Fruit fly (Drosophila melanogaster) whole organism, prepupa: ENCODE measurements around the gene nAChRalpha5.

Experiments
- CG10631 ChIP-seq: fragments of 200-800 bp; sonication (Bioruptor generic); optimal IDR thresholded peaks from 2 replicates; lab custom pipeline; 2016; ENCODE audit warnings: missing biosample characterization, missing genetic modification characterization
- CG10669 ChIP-seq: fragments of 200-800 bp; sonication (Bioruptor generic); optimal IDR thresholded peaks from 3 replicates; lab custom pipeline; 2018; ENCODE audit warnings: missing biosample characterization, mild to moderate bottlenecking, missing genetic modification characterization, moderate library complexity
- CG11294 ChIP-seq: fragments of 200-800 bp; sonication (Bioruptor generic); IDR thresholded peaks from 2 replicates; pipeline ENCODE4 v1.3.6; 2022; ENCODE audit warnings: missing biosample characterization, missing genetic modification characterization
- CG11762 ChIP-seq: fragments of 200-800 bp; sonication (Bioruptor generic); optimal IDR thresholded peaks from 3 replicates; lab custom pipeline; 2016; ENCODE audit warnings: missing biosample characterization, missing genetic modification characterization; ENCODE audit not compliant: insufficient read depth
- CG11902 ChIP-seq: fragments of 200-800 bp; sonication (Bioruptor generic); optimal IDR thresholded peaks from 3 replicates; lab custom pipeline; 2016; ENCODE audit warnings: missing biosample characterization, missing genetic modification characterization
- CG15336 ChIP-seq: fragments of 200-800 bp; sonication (Bioruptor generic); IDR thresholded peaks from 2 replicates; pipeline ENCODE4 v1.3.6; 2022; ENCODE audit warnings: missing biosample characterization, missing genetic modification characterization
- CG1621 ChIP-seq: fragments of 200-800 bp; sonication (Bioruptor generic); optimal IDR thresholded peaks from 3 replicates; lab custom pipeline; 2018; ENCODE audit warnings: missing biosample characterization, mild to moderate bottlenecking, missing genetic modification characterization
- CG16779 ChIP-seq: fragments of 200-800 bp; sonication (Bioruptor generic); optimal IDR thresholded peaks from 3 replicates; lab custom pipeline; 2017; ENCODE audit warnings: missing biosample characterization, mild to moderate bottlenecking, missing genetic modification characterization
- CG3032 ChIP-seq: fragments of 200-800 bp; optimal IDR thresholded peaks from 2 replicates; lab custom pipeline; 2019; ENCODE audit warnings: missing biosample characterization, mild to moderate bottlenecking, missing genetic modification characterization, moderate library complexity
- CG31627 ChIP-seq: fragments of 200-800 bp; sonication (Bioruptor generic); optimal IDR thresholded peaks from 3 replicates; lab custom pipeline; 2016; ENCODE audit warnings: missing biosample characterization, missing genetic modification characterization
- CG32006 ChIP-seq: fragments of 200-800 bp; sonication (Bioruptor generic); optimal IDR thresholded peaks from 3 replicates; lab custom pipeline; 2017; ENCODE audit warnings: missing biosample characterization, mild to moderate bottlenecking, missing genetic modification characterization
- CG34406 ChIP-seq: fragments of 200-800 bp; sonication (Bioruptor generic); optimal IDR thresholded peaks from 3 replicates; lab custom pipeline; 2016; ENCODE audit warnings: missing biosample characterization, missing genetic modification characterization
- CG3919 ChIP-seq: fragments of 200-800 bp; sonication (Bioruptor generic); optimal IDR thresholded peaks from 3 replicates; lab custom pipeline; 2016; ENCODE audit warnings: missing biosample characterization, missing genetic modification characterization
- CG4318 ChIP-seq: fragments of 200-800 bp; sonication (Bioruptor generic); optimal IDR thresholded peaks from 3 replicates; lab custom pipeline; 2017; ENCODE audit warnings: missing biosample characterization, mild to moderate bottlenecking, missing genetic modification characterization
- CG6276 ChIP-seq: fragments of 200-800 bp; sonication (Bioruptor generic); optimal IDR thresholded peaks from 2 replicates; lab custom pipeline; 2017; ENCODE audit warnings: missing biosample characterization, mild to moderate bottlenecking, missing genetic modification characterization
- CG6808 ChIP-seq: fragments of 200-800 bp; sonication (Bioruptor generic); optimal IDR thresholded peaks from 3 replicates; lab custom pipeline; 2017; ENCODE audit warnings: missing biosample characterization, missing genetic modification characterization, mild to moderate bottlenecking, moderate library complexity, missing genetic modification reagents
- CG7368 ChIP-seq: fragments of 200-800 bp; sonication (Bioruptor generic); optimal IDR thresholded peaks from 3 replicates; lab custom pipeline; 2016; ENCODE audit warnings: missing biosample characterization, missing genetic modification characterization
- CG8119 ChIP-seq: fragments of 200-800 bp; sonication (Bioruptor generic); IDR thresholded peaks from 3 replicates; pipeline ENCODE4 v1.3.6; 2022; ENCODE audit warnings: missing biosample characterization, missing genetic modification characterization
- CG8319 ChIP-seq: fragments of 200-800 bp; sonication (Bioruptor generic); optimal IDR thresholded peaks from 3 replicates; lab custom pipeline; 2016; ENCODE audit warnings: missing biosample characterization, missing genetic modification characterization
- CG8632 ChIP-seq: fragments of 200-800 bp; sonication (Bioruptor generic); optimal IDR thresholded peaks from 3 replicates; lab custom pipeline; 2016; ENCODE audit warnings: missing biosample characterization, missing genetic modification characterization
- CG9139 ChIP-seq: fragments of 200-800 bp; sonication (Bioruptor generic); optimal IDR thresholded peaks from 3 replicates; lab custom pipeline; 2017; ENCODE audit warnings: missing biosample characterization, mild to moderate bottlenecking, missing genetic modification characterization
- Eip75B ChIP-seq: fragments of 200-800 bp; sonication (Bioruptor generic); optimal IDR thresholded peaks from 3 replicates; lab custom pipeline; 2016; ENCODE audit warnings: missing biosample characterization, missing genetic modification characterization
- Eip93F ChIP-seq: fragments of 200-800 bp; sonication (Bioruptor generic); optimal IDR thresholded peaks from 2 replicates; lab custom pipeline; 2016; ENCODE audit warnings: missing biosample characterization, mild to moderate bottlenecking, missing genetic modification characterization
- Ets21C ChIP-seq: fragments of 200-800 bp; sonication (Bioruptor generic); optimal IDR thresholded peaks from 3 replicates; lab custom pipeline; 2016; ENCODE audit warnings: missing biosample characterization, missing genetic modification characterization
- Ets96B ChIP-seq: fragments of 200-800 bp; optimal IDR thresholded peaks from 2 replicates; lab custom pipeline; 2019; ENCODE audit warnings: missing biosample characterization, mild to moderate bottlenecking, missing genetic modification characterization, moderate library complexity
- Gug ChIP-seq: fragments of 200-800 bp; sonication (Bioruptor generic); IDR thresholded peaks from 2 replicates; pipeline ENCODE4 v1.3.6; 2022; ENCODE audit warnings: missing biosample characterization, missing genetic modification characterization
- Hr39 ChIP-seq: fragments of 200-800 bp; sonication (Bioruptor generic); optimal IDR thresholded peaks from 2 replicates; lab custom pipeline; 2016; ENCODE audit warnings: missing biosample characterization, missing genetic modification characterization
- Hr4 ChIP-seq: fragments of 200-800 bp; sonication (Bioruptor generic); optimal IDR thresholded peaks from 3 replicates; lab custom pipeline; 2016; ENCODE audit warnings: missing biosample characterization, missing genetic modification characterization
- Lpt ChIP-seq: fragments of 200-800 bp; sonication (Bioruptor generic); optimal IDR thresholded peaks from 3 replicates; lab custom pipeline; 2016; ENCODE audit warnings: missing biosample characterization, missing genetic modification characterization
- Met ChIP-seq: fragments of 200-800 bp; sonication (Bioruptor generic); optimal IDR thresholded peaks from 3 replicates; lab custom pipeline; 2016; ENCODE audit warnings: missing biosample characterization, missing genetic modification characterization
- OdsH ChIP-seq: fragments of 200-800 bp; sonication (Bioruptor generic); optimal IDR thresholded peaks from 3 replicates; lab custom pipeline; 2016; ENCODE audit warnings: missing biosample characterization, missing genetic modification characterization
- Smox ChIP-seq: fragments of 200-800 bp; sonication (Bioruptor generic); optimal IDR thresholded peaks from 3 replicates; lab custom pipeline; 2016; ENCODE audit warnings: missing biosample characterization, missing genetic modification characterization
- achi ChIP-seq: fragments of 200-800 bp; sonication (Bioruptor generic); optimal IDR thresholded peaks from 3 replicates; lab custom pipeline; 2016; ENCODE audit warnings: missing biosample characterization, missing genetic modification characterization
- acj6 ChIP-seq: fragments of 200-800 bp; sonication (Bioruptor generic); optimal IDR thresholded peaks from 3 replicates; lab custom pipeline; 2016; ENCODE audit warnings: missing biosample characterization, missing genetic modification characterization
- cyc ChIP-seq: fragments of 200-800 bp; sonication (Bioruptor generic); optimal IDR thresholded peaks from 3 replicates; lab custom pipeline; 2016; ENCODE audit warnings: missing biosample characterization, missing genetic modification characterization
- dsx ChIP-seq: fragments of 200-800 bp; optimal IDR thresholded peaks from 3 replicates; lab custom pipeline; 2019; ENCODE audit warnings: missing biosample characterization, mild to moderate bottlenecking, missing genetic modification characterization, moderate library complexity; ENCODE audit not compliant: poor library complexity, severe bottlenecking
- eg ChIP-seq: fragments of 200-800 bp; sonication (Bioruptor generic); IDR thresholded peaks from 3 replicates; pipeline ENCODE4 v1.3.6; 2022; ENCODE audit warnings: missing biosample characterization, missing genetic modification characterization
- esn ChIP-seq: fragments of 200-800 bp; sonication (Bioruptor generic); optimal IDR thresholded peaks from 2 replicates; lab custom pipeline; 2016; ENCODE audit warnings: missing biosample characterization, mild to moderate bottlenecking, missing genetic modification characterization, moderate library complexity
- fd59A ChIP-seq: fragments of 200-800 bp; sonication (Bioruptor generic); optimal IDR thresholded peaks from 2 replicates; lab custom pipeline; 2017; ENCODE audit warnings: missing biosample characterization, mild to moderate bottlenecking, missing genetic modification characterization, missing genetic modification reagents
- fd85E ChIP-seq: fragments of 200-800 bp; sonication (Bioruptor generic); optimal IDR thresholded peaks from 3 replicates; lab custom pipeline; 2016; ENCODE audit warnings: missing biosample characterization, missing genetic modification characterization
- lz ChIP-seq: fragments of 200-800 bp; sonication (Bioruptor generic); optimal IDR thresholded peaks from 3 replicates; lab custom pipeline; 2016; ENCODE audit warnings: missing biosample characterization, missing genetic modification characterization
- pdm3 ChIP-seq: fragments of 200-800 bp; sonication (Bioruptor generic); optimal IDR thresholded peaks from 3 replicates; lab custom pipeline; 2016; ENCODE audit warnings: missing biosample characterization, missing genetic modification characterization
- salr ChIP-seq, 2 experiments: fragments of 200-800 bp; sonication (Bioruptor generic); optimal IDR thresholded peaks; 3 replicates each; lab custom pipeline; 2016 to 2018; ENCODE audit warnings: missing biosample characterization in 2 of 2, missing genetic modification characterization in 2 of 2, mild to moderate bottlenecking in 1 of 2
- spab ChIP-seq: fragments of 200-800 bp; sonication (Bioruptor generic); optimal IDR thresholded peaks from 2 replicates; lab custom pipeline; 2017; ENCODE audit warnings: missing biosample characterization, mild to moderate bottlenecking, missing genetic modification characterization, missing genetic modification reagents
- ss ChIP-seq, 2 experiments: fragments of 200-800 bp; sonication (Bioruptor generic); optimal IDR thresholded peaks; 2 replicates in 1 of 2; 3 replicates in 1 of 2; lab custom pipeline; 2017 to 2018; ENCODE audit warnings: mild to moderate bottlenecking in 2 of 2, missing biosample characterization in 2 of 2, missing genetic modification characterization in 2 of 2, moderate library complexity in 1 of 2
- svp ChIP-seq: fragments of 200-800 bp; sonication (Bioruptor generic); peaks from one replicate; lab custom pipeline; 2016; ENCODE audit warnings: missing biosample characterization, missing genetic modification characterization
- topi ChIP-seq: fragments of 200-800 bp; sonication (Bioruptor generic); optimal IDR thresholded peaks from 3 replicates; lab custom pipeline; 2016; ENCODE audit warnings: missing biosample characterization, missing genetic modification characterization
- vri ChIP-seq: fragments of 200-800 bp; sonication (Bioruptor generic); optimal IDR thresholded peaks from 3 replicates; lab custom pipeline; 2016; ENCODE audit warnings: missing biosample characterization, mild to moderate bottlenecking, missing genetic modification characterization

Gene nAChRalpha5

dm6 chr2L:14054903-14055302, 14.9 kb downstream of the nAChRalpha5 start:
- TF ChIP-seq Met (GFP tag; lab: Kevin White, UChicago) (no peak), CG16779 (no peak), CG6808 (GFP tag; lab: Kevin White, UChicago) (no peak), CG11762 (GFP tag; lab: Kevin White, UChicago) (no peak), Ets21C (GFP tag; lab: Kevin White, UChicago) (no peak), CG10669 (no peak), Hr39 (GFP tag; lab: Kevin White, UChicago) (no peak), CG8119 (GFP tag; lab: Robert Waterston, UW) (no peak), CG1621 (tag; lab: Kevin White, UChicago) (no peak), Ets96B (tag; lab: Kevin White, UChicago) (no peak), CG15336 (GFP tag; lab: Robert Waterston, UW) (no peak), CG3032 (tag; lab: Kevin White, UChicago) (no peak), esn (GFP tag; lab: Kevin White, UChicago) (no peak), CG8319 (no peak), CG31627 (GFP tag; lab: Kevin White, UChicago) (no peak), lz (no peak)

- TF ChIP-seq fd85E (GFP tag; lab: Kevin White, UChicago) = no peak
- TF ChIP-seq CG9139 = no peak
- TF ChIP-seq CG16779 = no peak
- TF ChIP-seq CG8632 (GFP tag; lab: Kevin White, UChicago) = peak; percentile 20
- peak; percentile 38 for TF ChIP-seq Met (GFP tag; lab: Kevin White, UChicago)
- peak; percentile 61; the same call in 2 of the 3 replicates for TF ChIP-seq CG8119 (GFP tag; lab: Robert Waterston, UW)
- TF ChIP-seq Eip75B = peak; percentile 34
- TF ChIP-seq CG7368 (GFP tag; lab: Kevin White, UChicago) = no peak
- TF ChIP-seq CG6276 (GFP tag; lab: Kevin White, UChicago) = peak; percentile 29
- TF ChIP-seq lz = no peak
- TF ChIP-seq svp (GFP tag; lab: Kevin White, UChicago) = peak; percentile 64
- TF ChIP-seq Eip93F = no peak
- no peak for TF ChIP-seq achi (GFP tag; lab: Kevin White, UChicago)
- no peak for TF ChIP-seq CG8319
- no peak for TF ChIP-seq fd59A (GFP tag; lab: Kevin White, UChicago)
- TF ChIP-seq Lpt = no peak
- peak; percentile 52 for TF ChIP-seq CG32006
- no peak for TF ChIP-seq vri (GFP tag; lab: Kevin White, UChicago)
- TF ChIP-seq pdm3 (GFP tag; lab: Kevin White, UChicago) = peak; percentile 19
- TF ChIP-seq salr (GFP tag; optimal IDR thresholded peaks at IDR 0.05; lab: Kevin White, UChicago) = no peak
- peak; percentile 21 for TF ChIP-seq CG10631
- TF ChIP-seq CG10669 = peak; percentile 32
- TF ChIP-seq CG11902 = no peak
- TF ChIP-seq CG3919 (GFP tag; lab: Kevin White, UChicago) = peak; percentile 19
- TF ChIP-seq acj6 (GFP tag; lab: Kevin White, UChicago) = peak; percentile 30
- TF ChIP-seq ss (GFP tag; optimal IDR thresholded peaks at IDR 0.05; lab: Kevin White, UChicago) = peak in 1 of 2 experiments; percentile 19
- TF ChIP-seq topi (GFP tag; lab: Kevin White, UChicago) = no peak
- no peak for TF ChIP-seq CG6808 (GFP tag; lab: Kevin White, UChicago)
- no peak for TF ChIP-seq Ets21C (GFP tag; lab: Kevin White, UChicago)
- peak; percentile 39 for TF ChIP-seq Hr4 (GFP tag; lab: Kevin White, UChicago)
- peak; percentile 51 for TF ChIP-seq CG11294 (GFP tag; lab: Robert Waterston, UW)
- TF ChIP-seq CG15336 (GFP tag; lab: Robert Waterston, UW) = 0 out of 2 replicates have a peak, but pooled peaks have one; percentile 45
- peak; percentile 35 for TF ChIP-seq spab (GFP tag; lab: Kevin White, UChicago)
- peak; percentile 11 for TF ChIP-seq CG4318 (GFP tag; lab: Kevin White, UChicago)
- TF ChIP-seq Smox (GFP tag; lab: Kevin White, UChicago) = peak; percentile 5
- peak; percentile 36 for TF ChIP-seq OdsH (GFP tag; lab: Kevin White, UChicago)
- TF ChIP-seq eg = peak; percentile 67; the same call in 2 of the 3 replicates
- TF ChIP-seq CG3032 (tag; lab: Kevin White, UChicago) = no peak
- TF ChIP-seq cyc (GFP tag; lab: Kevin White, UChicago) = no peak
- no peak for TF ChIP-seq CG11762 (GFP tag; lab: Kevin White, UChicago)
- no peak for TF ChIP-seq dsx (GFP tag; lab: Kevin White, UChicago)
- no peak for TF ChIP-seq CG34406 (GFP tag; lab: Kevin White, UChicago)
- TF ChIP-seq Gug (GFP tag; lab: Robert Waterston, UW) = 0 out of 2 replicates have a peak, but pooled peaks have one; percentile 30
- peak; percentile 1 for TF ChIP-seq Ets96B (tag; lab: Kevin White, UChicago)
- no peak for TF ChIP-seq esn (GFP tag; lab: Kevin White, UChicago)
Observed at dm6 chr2L:14070154-14070553, 30.2 kb downstream of the nAChRalpha5 start.
